Worm (Caenorhabditis elegans): ENCODE results near the gene K08A2.2.
"Not testable (repeated sequence)": the region's sequence is repeated elsewhere in the genome, so short reads cannot be mapped to it uniquely, and the experiment has no call there.

Gene K08A2.2

DNA sequence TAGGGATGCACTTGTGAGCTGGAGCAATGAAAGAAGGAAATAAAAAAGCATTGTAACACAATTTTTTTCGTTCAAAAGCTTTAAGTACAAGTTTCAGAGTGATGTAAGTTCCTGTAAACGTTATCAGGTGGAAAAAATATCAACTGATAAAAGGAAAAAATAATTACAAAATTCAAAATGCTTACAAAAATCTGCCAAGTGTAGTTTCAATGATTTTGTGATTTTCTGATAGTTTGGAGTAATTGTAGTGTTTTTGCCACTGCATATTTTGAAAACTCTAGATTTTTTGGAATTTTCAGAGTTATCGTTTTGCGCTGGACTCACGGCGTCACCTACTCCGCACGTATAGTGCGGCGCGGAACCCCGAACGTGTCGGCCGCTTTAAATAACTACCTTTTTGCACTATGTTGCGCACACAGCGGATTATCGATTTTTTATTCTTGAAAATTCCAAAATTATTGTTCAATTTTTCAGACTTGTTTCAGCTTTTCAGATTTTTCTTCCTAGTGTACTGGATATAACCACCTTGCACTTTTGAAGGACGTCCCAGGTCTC, 32.1 kb downstream of the K08A2.2 start, which contains the start of gene clec-2:
Gene clec-2, minus strand, starts transcription at position 51 of the 555 bp plus-strand sequence.
- TF ChIP-seq elt-4 (tag; optimal IDR thresholded peaks at IDR 0.05) (no peak), ceh-30 (tag; optimal IDR thresholded peaks at IDR 0.05) (no peak), lim-6 (tag; optimal IDR thresholded peaks at IDR 0.05) (no peak)

DNA sequence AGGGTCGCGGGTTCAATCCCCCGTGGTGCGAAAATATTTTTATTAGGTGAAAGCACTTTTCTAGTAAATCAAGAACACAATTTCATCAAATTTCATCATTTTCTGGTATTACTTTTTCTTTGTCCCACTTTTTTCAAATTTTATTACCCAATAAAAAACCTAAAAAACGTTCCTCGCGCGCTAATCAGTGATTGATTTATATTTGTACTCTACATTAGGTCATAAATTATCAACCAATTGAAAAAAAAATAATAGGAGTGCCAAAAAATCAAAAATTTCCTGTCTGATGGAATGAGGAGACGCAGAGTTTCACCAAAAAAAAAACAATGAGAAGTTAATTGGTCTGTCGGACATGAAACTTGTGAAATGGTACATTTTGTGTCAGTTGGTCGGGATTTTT, 33.2 kb downstream of the K08A2.2 start:
- no peak for TF ChIP-seq Y22D7AL.16 (tag; optimal IDR thresholded peaks at IDR 0.05)
- TF ChIP-seq unc-55 (GFP tag; optimal IDR thresholded peaks at IDR 0.05): no peak
- no peak for TF ChIP-seq C08G9.2 (tag; optimal IDR thresholded peaks at IDR 0.05)
- TF ChIP-seq fkh-6 (tag; optimal IDR thresholded peaks at IDR 0.05): no peak
- TF ChIP-seq nhr-232 (tag; optimal IDR thresholded peaks at IDR 0.05): no peak

DNA sequence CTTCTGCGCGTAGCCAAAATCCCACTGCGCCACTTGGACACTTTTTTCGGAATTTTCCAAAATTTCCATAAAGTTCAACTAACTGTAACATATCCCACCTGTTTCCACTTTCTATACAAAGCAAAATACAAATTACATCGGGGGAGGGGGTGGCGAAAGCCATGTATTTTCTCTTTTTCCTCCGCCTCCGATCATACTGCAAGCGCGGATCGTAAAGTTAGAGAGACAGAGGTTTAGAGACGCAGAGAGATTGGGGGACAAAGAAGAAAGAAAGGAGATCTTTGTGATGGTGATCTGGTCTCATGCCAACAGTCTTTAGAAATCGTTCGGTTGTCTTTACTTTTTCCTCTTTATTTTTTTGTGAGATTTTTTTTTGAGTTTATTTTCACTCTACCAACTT, 36.9 kb downstream of the K08A2.2 start:
- TF ChIP-seq ceh-19 (GFP tag; optimal IDR thresholded peaks at IDR 0.05): no peak
- TF ChIP-seq ahr-1 (tag; optimal IDR thresholded peaks at IDR 0.05): no peak
- TF ChIP-seq gmeb-2 (tag; optimal IDR thresholded peaks at IDR 0.05): no peak
- no peak for TF ChIP-seq nfya-1 (tag; optimal IDR thresholded peaks at IDR 0.05)
- no peak for TF ChIP-seq hlh-8 (tag; optimal IDR thresholded peaks at IDR 0.05)
- no peak for TF ChIP-seq pqm-1 (tag; optimal IDR thresholded peaks at IDR 0.05)
- no peak for TF ChIP-seq ztf-16 (tag; optimal IDR thresholded peaks at IDR 0.05)
- no peak for TF ChIP-seq ceh-34 (tag; optimal IDR thresholded peaks at IDR 0.05)
- no peak for TF ChIP-seq tbx-7 (tag; optimal IDR thresholded peaks at IDR 0.05)
- no peak for TF ChIP-seq elt-4 (tag; optimal IDR thresholded peaks at IDR 0.05)
- TF ChIP-seq unc-42 (tag; optimal IDR thresholded peaks at IDR 0.05): no peak
- no peak for TF ChIP-seq pha-2 (tag; optimal IDR thresholded peaks at IDR 0.05)

DNA sequence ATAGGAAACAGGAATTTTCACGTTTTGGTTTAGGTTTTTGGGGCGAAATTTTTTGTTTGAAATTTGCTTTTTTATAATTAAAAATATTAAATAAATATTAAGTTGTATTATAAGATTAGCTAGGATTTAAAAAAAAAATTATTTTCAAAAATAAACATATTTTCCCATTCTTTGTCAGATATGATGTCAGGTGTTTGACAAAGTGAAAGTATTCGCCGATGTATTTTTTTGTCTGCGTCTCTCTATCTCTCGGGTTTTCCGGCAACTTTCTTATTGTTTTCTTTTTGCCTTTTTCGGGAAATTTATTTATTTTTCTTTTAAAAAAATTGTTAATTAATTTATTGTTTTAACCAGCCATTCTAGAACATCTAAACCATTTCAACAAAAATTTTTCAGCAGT, 39.0 kb downstream of the K08A2.2 start:
- TF ChIP-seq sox-2 (GFP tag; IDR thresholded peaks at IDR 0.05): no peak
- no peak for TF ChIP-seq pha-2 (tag; optimal IDR thresholded peaks at IDR 0.05)
- TF ChIP-seq ceh-45 (GFP tag; IDR thresholded peaks at IDR 0.05): no peak
- TF ChIP-seq ceh-30 (tag; optimal IDR thresholded peaks at IDR 0.05): no peak
- no peak for TF ChIP-seq ceh-31 (tag; optimal IDR thresholded peaks at IDR 0.05)
- TF ChIP-seq ztf-16 (tag; optimal IDR thresholded peaks at IDR 0.05): no peak
- no peak for TF ChIP-seq hlh-30 (tag; optimal IDR thresholded peaks at IDR 0.05; ENCODE audit: insufficient read depth)
- no peak for TF ChIP-seq tbx-7 (tag; optimal IDR thresholded peaks at IDR 0.05)
- no peak for TF ChIP-seq nfya-1 (tag; optimal IDR thresholded peaks at IDR 0.05)
- TF ChIP-seq tbx-2 (tag; optimal IDR thresholded peaks at IDR 0.05): no peak
- TF ChIP-seq C08G9.2 (tag; optimal IDR thresholded peaks at IDR 0.05): no peak
- no peak for TF ChIP-seq unc-42 (tag; optimal IDR thresholded peaks at IDR 0.05)
- TF ChIP-seq syd-9 (tag; optimal IDR thresholded peaks at IDR 0.05): no peak
- no peak for TF ChIP-seq elt-2 (tag; optimal IDR thresholded peaks at IDR 0.05)
- TF ChIP-seq lin-11 (tag; optimal IDR thresholded peaks at IDR 0.05): no peak
- no peak for TF ChIP-seq hlh-15 (tag; optimal IDR thresholded peaks at IDR 0.05)
- no peak for TF ChIP-seq ceh-18 (tag; optimal IDR thresholded peaks at IDR 0.05)
- TF ChIP-seq sdc-2 (tag; optimal IDR thresholded peaks at IDR 0.05): no peak

DNA sequence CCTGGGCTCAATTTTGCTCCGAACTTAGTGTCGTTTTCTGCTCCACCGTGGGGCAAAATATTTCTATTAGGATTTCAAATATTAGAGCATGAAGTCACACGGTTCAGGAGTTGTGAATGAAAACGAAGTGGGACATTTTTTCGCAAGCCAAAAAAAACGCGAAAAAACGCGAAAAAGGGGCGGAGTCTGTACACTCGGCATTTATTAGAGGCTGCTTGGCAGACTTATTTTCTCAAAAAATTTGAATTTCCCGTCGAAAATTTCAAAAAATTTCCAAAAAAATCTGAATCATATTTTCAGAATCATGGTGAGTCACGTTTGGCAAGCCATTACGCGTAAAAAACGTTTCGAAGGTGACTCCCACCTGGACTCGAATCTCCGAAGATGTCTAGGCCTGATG, 41.1 kb downstream of the K08A2.2 start, which contains the start of gene B0454.6:
Gene B0454.6, plus strand, starts transcription at position 301 of the 400 bp plus-strand sequence.
- not testable (repeated sequence) for TF ChIP-seq sdc-2, che-1, pros-1 (tag; optimal IDR thresholded peaks at IDR 0.05)

DNA sequence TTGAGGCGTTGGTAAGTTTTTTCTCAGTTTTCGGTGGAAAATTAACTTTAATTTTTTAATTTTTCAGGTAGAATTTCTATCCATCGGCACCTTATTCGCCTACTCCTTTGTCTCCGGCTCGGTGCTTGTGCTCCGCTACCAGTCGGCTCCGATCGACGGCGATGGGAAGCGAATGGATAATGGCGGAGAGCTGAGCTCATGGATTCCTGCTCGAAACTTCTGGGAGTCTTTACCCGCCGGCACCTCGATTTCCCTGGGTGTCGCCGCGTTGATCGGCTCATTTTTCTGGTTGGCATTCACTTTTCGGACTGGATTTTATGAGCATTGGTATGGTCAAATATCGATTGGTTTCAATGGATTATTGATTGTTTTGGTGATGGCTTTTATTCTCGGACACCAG, 43.5 kb downstream of the K08A2.2 start:
- TF ChIP-seq nhr-11 (tag; optimal IDR thresholded peaks at IDR 0.05) (no peak), unc-3 (GFP tag; conservative IDR thresholded peaks at IDR 0.05) (no peak), unc-3 (tag; optimal IDR thresholded peaks at IDR 0.05) (no peak)
